Worm (Caenorhabditis elegans) whole organism, early embryonic: ENCODE results near the gene Y32G9A.5.

Experiments
- B0310.2 ChIP-seq: sonication (generic microtip); optimal IDR thresholded peaks from 2 replicates; lab custom pipeline; 2016; ENCODE audit warnings: mild to moderate bottlenecking, missing genetic modification characterization, missing compliant biosample characterization
- F13C5.2 ChIP-seq: sonication (generic microtip); optimal IDR thresholded peaks from 2 replicates; lab custom pipeline; 2017; ENCODE audit warnings: mild to moderate bottlenecking, missing genetic modification characterization, inconsistent platforms, missing compliant biosample characterization
- aly-1 ChIP-seq: sonication (generic microtip); optimal IDR thresholded peaks from 2 replicates; lab custom pipeline; 2016; ENCODE audit warnings: missing genetic modification characterization, missing compliant biosample characterization
- ama-1 ChIP-seq: fragments of 150-350 bp; optimal IDR thresholded peaks from 2 replicates; lab custom pipeline; 2014
- ceh-13 ChIP-seq: fragments of 200-800 bp; sonication (Bioruptor generic); optimal IDR thresholded peaks from 2 replicates; lab custom pipeline; 2018; ENCODE audit warnings: mild to moderate bottlenecking, missing genetic modification characterization, missing compliant biosample characterization
- ceh-36 ChIP-seq: sonication (generic microtip); optimal IDR thresholded peaks from 2 replicates; lab custom pipeline; 2016; ENCODE audit warnings: missing genetic modification characterization, inconsistent platforms, missing compliant biosample characterization
- ets-7 ChIP-seq: sonication (generic microtip); optimal IDR thresholded peaks from 2 replicates; lab custom pipeline; 2016; ENCODE audit warnings: missing genotype, missing genetic modification characterization, missing compliant biosample characterization
- flt-1 ChIP-seq: fragments of 200-800 bp; sonication (Bioruptor generic); IDR thresholded peaks from 2 replicates; pipeline ENCODE4 v1.3.6; 2022; ENCODE audit warnings: missing genetic modification characterization, missing compliant biosample characterization
- hmbx-1 ChIP-seq: sonication (generic microtip); optimal IDR thresholded peaks from 2 replicates; lab custom pipeline; 2016; ENCODE audit warnings: mild to moderate bottlenecking, missing genetic modification characterization, missing compliant biosample characterization
- hmg-4 ChIP-seq: fragments of 200-800 bp; sonication (Bioruptor generic); optimal IDR thresholded peaks from 2 replicates; lab custom pipeline; 2018; ENCODE audit warnings: mild to moderate bottlenecking, missing genetic modification characterization, missing compliant biosample characterization
- hnd-1 ChIP-seq: sonication (generic microtip); optimal IDR thresholded peaks from 2 replicates; lab custom pipeline; 2016; ENCODE audit warnings: missing genetic modification characterization, missing compliant biosample characterization
- pes-1 ChIP-seq: fragments of 200-800 bp; sonication (Bioruptor generic); IDR thresholded peaks from 2 replicates; pipeline ENCODE4 v1.3.6; 2022; ENCODE audit warnings: missing genetic modification reagents, missing genetic modification characterization, missing compliant biosample characterization
- scrt-1 ChIP-seq: fragments of 200-800 bp; sonication (Bioruptor generic); IDR thresholded peaks from 2 replicates; pipeline ENCODE4 v1.3.6; 2022; ENCODE audit warnings: missing genetic modification characterization, missing compliant biosample characterization
- sea-1 ChIP-seq: fragments of 200-800 bp; sonication (Bioruptor generic); conservative IDR thresholded peaks from 2 replicates; pipeline ENCODE4 v1.3.6; 2022; ENCODE audit warnings: missing genetic modification characterization, missing compliant biosample characterization
- tbx-11 ChIP-seq: fragments of 200-800 bp; sonication (Bioruptor generic); IDR thresholded peaks from 2 replicates; pipeline ENCODE4 v1.3.6; 2022; ENCODE audit warnings: missing genetic modification characterization, missing compliant biosample characterization
- tbx-37 ChIP-seq: fragments of 200-800 bp; sonication (Bioruptor generic); conservative IDR thresholded peaks from 2 replicates; pipeline ENCODE4 v1.3.6; 2022; ENCODE audit warnings: missing genetic modification reagents, missing genetic modification characterization, missing compliant biosample characterization
- tra-4 ChIP-seq: sonication (generic microtip); optimal IDR thresholded peaks from 2 replicates; lab custom pipeline; 2017; ENCODE audit warnings: missing genetic modification characterization, missing compliant biosample characterization

Gene Y32G9A.5

DNA sequence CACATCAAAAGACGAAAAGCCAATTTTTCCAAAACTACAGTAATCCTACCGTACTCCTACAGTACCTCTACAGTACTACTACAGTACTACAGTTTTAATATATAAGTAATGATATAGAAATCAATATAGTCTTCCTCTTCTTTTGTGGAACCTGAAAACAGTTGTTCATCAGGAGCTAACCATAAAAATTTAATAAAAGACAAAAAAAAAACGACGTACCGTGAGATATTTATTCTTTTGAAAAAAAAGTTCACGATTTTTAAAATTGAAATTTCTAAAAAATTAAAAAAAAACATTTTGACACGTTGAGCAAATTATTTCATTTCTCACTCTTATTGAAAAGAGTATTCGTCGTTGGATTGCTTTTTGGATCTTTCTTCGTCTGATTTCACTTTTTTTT, 3.7 kb downstream of the Y32G9A.5 start, which contains the start of gene Y32G9A.3:
TSS of gene Y32G9A.3 (plus strand) at position 301 of the 400 bp plus-strand sequence.
- TF ChIP-seq ceh-36 (tag; lab: Kevin White, UChicago) (no peak), tbx-11 (no peak), sea-1 (no peak), pes-1 (GFP tag; lab: Robert Waterston, UW) (no peak), tra-4 (no peak), flt-1 (GFP tag; lab: Robert Waterston, UW) (no peak), ceh-13 (GFP tag; lab: Kevin White, UChicago) (no peak), scrt-1 (GFP tag; lab: Robert Waterston, UW) (no peak), ets-7 (tag; lab: Kevin White, UChicago) (no peak), tbx-37 (GFP tag; lab: Robert Waterston, UW) (no peak), hmg-4 (GFP tag; lab: Kevin White, UChicago) (no peak), F13C5.2 (no peak), aly-1 (tag; lab: Kevin White, UChicago) (no peak), B0310.2 (tag; lab: Kevin White, UChicago) (no peak), hmbx-1 (tag; lab: Kevin White, UChicago) (no peak)

DNA sequence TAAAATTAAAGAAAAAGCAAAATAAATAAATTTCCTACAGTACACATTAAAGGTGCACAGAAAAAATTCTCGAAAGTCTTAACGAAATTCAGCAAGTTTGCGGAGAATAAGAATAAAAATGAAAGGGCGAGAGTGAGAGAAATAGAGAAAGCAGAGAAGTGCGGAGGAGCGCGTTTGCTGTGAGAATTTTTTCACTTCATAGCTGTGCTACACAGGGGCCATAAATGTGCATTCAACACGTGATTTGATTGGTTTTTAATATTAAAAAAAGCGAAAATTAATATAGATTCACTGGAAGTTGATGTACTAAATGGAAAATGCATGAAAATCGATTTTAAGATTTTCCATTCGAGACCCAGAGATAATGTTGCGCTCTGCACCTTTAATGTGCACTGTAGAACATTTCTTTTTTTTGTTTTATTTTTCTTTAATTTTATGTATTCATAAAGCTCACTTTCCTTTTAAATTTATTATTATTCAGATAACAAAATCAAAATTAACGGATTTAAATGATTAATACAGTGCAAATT, 10.6 kb downstream of the Y32G9A.5 start, which contains the start of gene Y32G9A.2:
TSS of gene Y32G9A.2 (plus strand) at position 480 of the 530 bp plus-strand sequence.
- TF ChIP-seq sea-1 (no peak), hnd-1 (tag; lab: Kevin White, UChicago) (no peak), tbx-11 (no peak), flt-1 (GFP tag; lab: Robert Waterston, UW) (no peak), scrt-1 (GFP tag; lab: Robert Waterston, UW) (no peak), tra-4 (no peak), pes-1 (GFP tag; lab: Robert Waterston, UW) (no peak), ceh-36 (tag; lab: Kevin White, UChicago) (no peak), hmbx-1 (tag; lab: Kevin White, UChicago) (no peak), F13C5.2 (no peak), ceh-13 (GFP tag; lab: Kevin White, UChicago) (no peak)

DNA sequence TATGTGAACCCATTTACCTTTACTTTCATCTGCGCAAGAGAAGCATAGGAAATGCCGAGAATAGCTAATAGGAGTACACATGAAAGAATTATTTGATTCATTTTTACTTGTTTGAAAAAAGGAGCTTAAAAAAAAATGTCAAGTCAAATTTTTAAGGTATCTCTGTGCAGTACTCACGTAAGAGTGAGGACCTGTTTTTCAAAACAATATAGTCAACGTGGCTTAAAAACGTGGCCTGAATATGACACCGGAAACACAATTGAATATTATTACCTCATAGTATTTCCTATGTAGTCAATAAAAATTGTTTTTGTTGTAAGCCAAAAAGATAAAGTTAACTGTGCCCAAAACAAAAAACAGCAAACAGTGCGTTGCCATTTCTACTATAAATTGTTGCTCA, 12.7 kb downstream of the Y32G9A.5 start, which contains the start of gene Y32G9A.12:
TSS of gene Y32G9A.12 (minus strand) at position 101 of the 400 bp plus-strand sequence.
- no peak for TF ChIP-seq B0310.2 (tag; lab: Kevin White, UChicago)
- TF ChIP-seq tbx-11 = no peak
- no peak for TF ChIP-seq sea-1
- no peak for TF ChIP-seq scrt-1 (GFP tag; lab: Robert Waterston, UW)
- TF ChIP-seq ceh-13 (GFP tag; lab: Kevin White, UChicago) = no peak
- TF ChIP-seq pes-1 (GFP tag; lab: Robert Waterston, UW) = no peak
- no peak for TF ChIP-seq tra-4
- no peak for TF ChIP-seq flt-1 (GFP tag; lab: Robert Waterston, UW)
- no peak for TF ChIP-seq ama-1 (lab: Kevin White, UChicago)
- TF ChIP-seq ceh-36 (tag; lab: Kevin White, UChicago) = no peak
- no peak for TF ChIP-seq hmbx-1 (tag; lab: Kevin White, UChicago)
- TF ChIP-seq hmg-4 (GFP tag; lab: Kevin White, UChicago) = no peak
- TF ChIP-seq tbx-37 (GFP tag; lab: Robert Waterston, UW) = no peak
- no peak for TF ChIP-seq aly-1 (tag; lab: Kevin White, UChicago)
- TF ChIP-seq ets-7 (tag; lab: Kevin White, UChicago) = no peak
- no peak for TF ChIP-seq F13C5.2
- no peak for TF ChIP-seq hnd-1 (tag; lab: Kevin White, UChicago)

DNA sequence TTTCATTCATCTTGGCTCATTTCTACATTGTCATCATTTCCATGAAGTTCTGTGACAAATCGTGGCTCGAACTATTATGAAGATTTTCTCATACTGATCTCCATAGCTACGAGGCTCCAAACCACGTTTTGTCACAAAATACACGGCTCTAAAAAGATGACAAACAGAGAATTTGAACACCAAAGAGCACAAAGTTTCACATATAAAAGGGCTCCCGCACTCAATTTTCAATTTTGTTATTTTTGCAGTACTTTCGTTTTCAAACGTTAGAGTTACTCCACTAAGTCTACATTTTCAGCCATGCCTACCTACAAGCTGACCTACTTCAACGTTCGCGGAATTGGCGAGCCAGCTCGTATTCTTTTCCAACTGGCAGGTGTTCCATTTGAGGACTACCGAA, 13.9 kb downstream of the Y32G9A.5 start, which contains the start of gene gst-37:
TSS of gene gst-37 (plus strand) at position 301 of the 400 bp plus-strand sequence.
- TF ChIP-seq ets-7 (tag; lab: Kevin White, UChicago) (no peak), tbx-37 (GFP tag; lab: Robert Waterston, UW) (no peak), aly-1 (tag; lab: Kevin White, UChicago) (no peak), tra-4 (no peak), pes-1 (GFP tag; lab: Robert Waterston, UW) (no peak), hnd-1 (tag; lab: Kevin White, UChicago) (no peak)

DNA sequence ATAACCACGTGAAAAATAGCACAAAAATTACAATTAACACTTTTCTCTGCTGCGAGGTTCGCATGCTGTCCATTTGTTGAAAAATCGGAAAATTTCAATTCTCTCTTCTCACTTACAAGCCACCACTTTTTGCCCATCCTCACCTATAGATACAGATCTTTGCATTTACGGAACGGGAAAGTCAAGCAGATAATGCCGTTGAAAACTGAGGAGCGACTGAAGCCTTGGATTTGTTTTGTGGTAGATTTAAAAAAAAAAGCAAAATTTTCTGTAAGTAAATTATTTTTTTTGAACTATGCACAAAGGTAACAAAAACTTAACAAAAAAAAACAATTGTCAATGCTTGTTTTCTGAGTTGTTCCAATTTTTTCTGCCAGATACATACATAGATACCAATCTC, 18.0 kb downstream of the Y32G9A.5 start, which contains the start of gene T06A1.1:
TSS of gene T06A1.1 (minus strand) at position 101 of the 400 bp plus-strand sequence.
- TF ChIP-seq tbx-37 (GFP tag; lab: Robert Waterston, UW) (no peak), ama-1 (lab: Kevin White, UChicago) (no peak), hnd-1 (tag; lab: Kevin White, UChicago) (no peak)

DNA sequence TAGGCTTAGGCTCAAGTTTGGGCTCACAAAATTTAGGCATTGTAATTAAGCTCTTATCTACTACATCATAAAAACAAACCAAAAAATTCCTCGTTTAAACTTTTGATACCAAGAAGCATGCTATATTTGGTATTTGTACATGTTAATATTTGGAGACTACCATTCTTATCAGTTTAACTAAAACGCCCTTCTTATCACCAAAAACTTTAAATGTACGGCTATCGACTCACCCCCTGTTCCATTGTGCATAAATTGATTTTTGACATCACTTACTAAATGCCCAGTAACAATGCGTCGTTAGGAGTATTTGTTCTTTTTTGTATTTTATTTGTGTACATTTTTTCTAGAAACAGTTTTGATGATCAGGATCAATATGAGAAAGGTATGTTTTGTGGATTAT, 19.6 kb downstream of the Y32G9A.5 start, which contains the start of gene T06A1.5:
TSS of gene T06A1.5 (plus strand) at position 209 of the 400 bp plus-strand sequence.
- TF ChIP-seq hmbx-1 (tag; lab: Kevin White, UChicago) = no peak
- TF ChIP-seq pes-1 (GFP tag; lab: Robert Waterston, UW) = no peak
- no peak for TF ChIP-seq hnd-1 (tag; lab: Kevin White, UChicago)
- TF ChIP-seq flt-1 (GFP tag; lab: Robert Waterston, UW) = no peak
- no peak for TF ChIP-seq tbx-11
- TF ChIP-seq B0310.2 (tag; lab: Kevin White, UChicago) = no peak
- no peak for TF ChIP-seq sea-1
- TF ChIP-seq ama-1 (lab: Kevin White, UChicago) = no peak
- TF ChIP-seq ceh-36 (tag; lab: Kevin White, UChicago) = no peak
- no peak for TF ChIP-seq ceh-13 (GFP tag; lab: Kevin White, UChicago)
- no peak for TF ChIP-seq tbx-37 (GFP tag; lab: Robert Waterston, UW)

DNA sequence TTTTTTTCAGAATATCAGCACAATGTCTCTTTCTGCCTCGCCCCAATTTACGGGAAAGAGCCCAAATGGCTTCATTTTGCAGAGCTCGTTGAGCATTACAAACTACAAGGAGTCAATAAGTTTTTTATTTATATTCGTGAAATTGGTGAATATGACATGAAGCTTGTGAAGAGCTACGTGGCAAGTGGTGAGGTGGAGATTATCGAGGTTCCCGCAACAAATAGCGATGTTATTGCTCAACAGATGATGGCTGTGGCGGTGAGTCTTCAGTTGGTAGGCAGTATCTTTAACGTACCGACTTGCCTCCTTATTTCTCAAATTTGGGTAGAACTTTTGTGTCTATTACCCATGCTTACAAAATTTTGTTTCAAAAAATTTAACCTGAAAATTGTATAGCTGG, 21.0 kb downstream of the Y32G9A.5 start:
- no peak for TF ChIP-seq tbx-37 (GFP tag; lab: Robert Waterston, UW)
- no peak for TF ChIP-seq sea-1
- TF ChIP-seq ama-1 (lab: Kevin White, UChicago) = no peak
- TF ChIP-seq F13C5.2 = no peak
- TF ChIP-seq hnd-1 (tag; lab: Kevin White, UChicago) = no peak
- no peak for TF ChIP-seq ceh-36 (tag; lab: Kevin White, UChicago)
- no peak for TF ChIP-seq pes-1 (GFP tag; lab: Robert Waterston, UW)
- no peak for TF ChIP-seq ets-7 (tag; lab: Kevin White, UChicago)
- no peak for TF ChIP-seq hmbx-1 (tag; lab: Kevin White, UChicago)
- no peak for TF ChIP-seq aly-1 (tag; lab: Kevin White, UChicago)
- no peak for TF ChIP-seq hmg-4 (GFP tag; lab: Kevin White, UChicago)
- TF ChIP-seq tbx-11 = no peak
- no peak for TF ChIP-seq B0310.2 (tag; lab: Kevin White, UChicago)
- TF ChIP-seq tra-4 = no peak
- TF ChIP-seq ceh-13 (GFP tag; lab: Kevin White, UChicago) = no peak
- TF ChIP-seq scrt-1 (GFP tag; lab: Robert Waterston, UW) = no peak
- TF ChIP-seq flt-1 (GFP tag; lab: Robert Waterston, UW) = no peak
